Worm (Caenorhabditis elegans): ENCODE data around the gene poml-1.

ce11 chrX:13690333-13690732, 32.4 kb downstream of the poml-1 start:
- TF ChIP-seq him-1 (tag; optimal IDR thresholded peaks at IDR 0.05): no peak
- no peak for TF ChIP-seq dao-5 (tag; optimal IDR thresholded peaks at IDR 0.05)
- TF ChIP-seq W03F9.2 (tag; optimal IDR thresholded peaks at IDR 0.05): no peak
